Fruit fly (Drosophila melanogaster): ENCODE data around the gene Pldn.

Gene Pldn

dm6 chr3L:11716347-11716746 lies 25.1 kb upstream of the Pldn start:
- TF ChIP-seq cic (GFP tag; optimal IDR thresholded peaks at IDR 0.05): no peak
- no peak for TF ChIP-seq CG11617 (GFP tag; optimal IDR thresholded peaks at IDR 0.05)
- TF ChIP-seq CG1620 (GFP tag; optimal IDR thresholded peaks at IDR 0.05): no peak
- TF ChIP-seq CG7045 (GFP tag; optimal IDR thresholded peaks at IDR 0.05): no peak
- TF ChIP-seq Mnt (GFP tag; optimal IDR thresholded peaks at IDR 0.05): no peak

- TF ChIP-seq Crg-1 (GFP tag; optimal IDR thresholded peaks at IDR 0.05) (no peak), toe (GFP tag; optimal IDR thresholded peaks at IDR 0.05) (no peak), CG7045 (GFP tag; optimal IDR thresholded peaks at IDR 0.05) (no peak), tj (GFP tag; optimal IDR thresholded peaks at IDR 0.05) (no peak), ovo (GFP tag; optimal IDR thresholded peaks at IDR 0.05) (no peak), Clk (GFP tag; optimal IDR thresholded peaks at IDR 0.05) (no peak), CG1620 (GFP tag; optimal IDR thresholded peaks at IDR 0.05) (no peak), bab1 (GFP tag; optimal IDR thresholded peaks at IDR 0.05) (no peak), pad (GFP tag; optimal IDR thresholded peaks at IDR 0.05) (no peak), kay (GFP tag; ENCODE audit: borderline replicate concordance) (no peak), Mnt (GFP tag; optimal IDR thresholded peaks at IDR 0.05) (no peak), Hr96 (GFP tag; optimal IDR thresholded peaks at IDR 0.05) (no peak), CG7101 (tag; optimal IDR thresholded peaks at IDR 0.05) (no peak), CG33017 (tag; optimal IDR thresholded peaks at IDR 0.05) (no peak), CG11617 (GFP tag; optimal IDR thresholded peaks at IDR 0.05) (no peak)
Observed at dm6 chr3L:11715187-11715586, 24.0 kb upstream of the Pldn start, which contains the start of gene CG14132. Gene CG14132 (minus strand): TSS chr3L:11715285.

- TF ChIP-seq tj (GFP tag; optimal IDR thresholded peaks at IDR 0.05): no peak
- TF ChIP-seq Crg-1 (GFP tag; optimal IDR thresholded peaks at IDR 0.05): no peak
- no peak for TF ChIP-seq CG1620 (GFP tag; optimal IDR thresholded peaks at IDR 0.05)
- TF ChIP-seq CG5204 (GFP tag; optimal IDR thresholded peaks at IDR 0.05): no peak
- no peak for TF ChIP-seq cic (GFP tag; optimal IDR thresholded peaks at IDR 0.05)
- TF ChIP-seq Clk (GFP tag; optimal IDR thresholded peaks at IDR 0.05): no peak
- TF ChIP-seq CG33017 (tag; optimal IDR thresholded peaks at IDR 0.05): no peak
- no peak for TF ChIP-seq CG12768 (GFP tag; optimal IDR thresholded peaks at IDR 0.05)
- TF ChIP-seq CG11617 (GFP tag; optimal IDR thresholded peaks at IDR 0.05): no peak
Observed at dm6 chr3L:11712839-11713238, 21.6 kb upstream of the Pldn start.

dm6 chr3L:11711789-11712188 lies 20.6 kb upstream of the Pldn start:
- TF ChIP-seq Clk (GFP tag; optimal IDR thresholded peaks at IDR 0.05) (no peak), CG11617 (GFP tag; optimal IDR thresholded peaks at IDR 0.05) (no peak), CG12768 (GFP tag; optimal IDR thresholded peaks at IDR 0.05) (no peak), cnc (optimal IDR thresholded peaks at IDR 0.05) (no peak), pad (GFP tag; optimal IDR thresholded peaks at IDR 0.05) (no peak)

dm6 chr3L:11711059-11711628 lies 19.9 kb upstream of the Pldn start, which contains the start of gene crim:
Gene crim (minus strand): TSS chr3L:11711386.
- no peak for TF ChIP-seq cnc (optimal IDR thresholded peaks at IDR 0.05)
- no peak for TF ChIP-seq CG11617 (GFP tag; optimal IDR thresholded peaks at IDR 0.05)
- TF ChIP-seq CG14711 (tag; optimal IDR thresholded peaks at IDR 0.05): no peak
- TF ChIP-seq bab1 (GFP tag; optimal IDR thresholded peaks at IDR 0.05): peak; percentile 60
- no peak for TF ChIP-seq CG1620 (GFP tag; optimal IDR thresholded peaks at IDR 0.05)
- no peak for TF ChIP-seq CG5204 (GFP tag; optimal IDR thresholded peaks at IDR 0.05)
- TF ChIP-seq Crg-1 (GFP tag; optimal IDR thresholded peaks at IDR 0.05): peak; percentile 15
- no peak for TF ChIP-seq CG33017 (tag; optimal IDR thresholded peaks at IDR 0.05)
- peak; percentile 52 for TF ChIP-seq cic (GFP tag; optimal IDR thresholded peaks at IDR 0.05)
- TF ChIP-seq kay (GFP tag; ENCODE audit: borderline replicate concordance): no peak
- TF ChIP-seq CG7101 (tag; optimal IDR thresholded peaks at IDR 0.05): peak; percentile 18
- no peak for TF ChIP-seq ovo (GFP tag; optimal IDR thresholded peaks at IDR 0.05)
- peak; percentile 18 for TF ChIP-seq pad (GFP tag; optimal IDR thresholded peaks at IDR 0.05)
- no peak for TF ChIP-seq Hr96 (GFP tag; optimal IDR thresholded peaks at IDR 0.05)
- no peak for TF ChIP-seq CG12768 (GFP tag; optimal IDR thresholded peaks at IDR 0.05)
- no peak for TF ChIP-seq toe (GFP tag; optimal IDR thresholded peaks at IDR 0.05)
- TF ChIP-seq tj (GFP tag; optimal IDR thresholded peaks at IDR 0.05): no peak
- no peak for TF ChIP-seq CG7045 (GFP tag; optimal IDR thresholded peaks at IDR 0.05)
- TF ChIP-seq Clk (GFP tag; optimal IDR thresholded peaks at IDR 0.05): no peak
- TF ChIP-seq Mnt (GFP tag; optimal IDR thresholded peaks at IDR 0.05): peak; percentile 37

dm6 chr3L:11708633-11709116 lies 17.5 kb upstream of the Pldn start, which contains the start of the genes Ccdc56 and mtTFB1:
Gene Ccdc56 (plus strand): TSS chr3L:11708979.
Gene mtTFB1 (plus strand): TSS chr3L:11708979.
- TF ChIP-seq Hr96 (GFP tag; optimal IDR thresholded peaks at IDR 0.05): peak; percentile 3
- TF ChIP-seq Mnt (GFP tag; optimal IDR thresholded peaks at IDR 0.05): peak; percentile 50
- TF ChIP-seq CG7045 (GFP tag; optimal IDR thresholded peaks at IDR 0.05): no peak

- no peak for TF ChIP-seq kay (GFP tag; ENCODE audit: borderline replicate concordance)
- peak; percentile 54 for TF ChIP-seq CG12768 (GFP tag; optimal IDR thresholded peaks at IDR 0.05)
- TF ChIP-seq toe (GFP tag; optimal IDR thresholded peaks at IDR 0.05): no peak
- TF ChIP-seq Hr96 (GFP tag; optimal IDR thresholded peaks at IDR 0.05): no peak
- peak; percentile 35 for TF ChIP-seq CG11617 (GFP tag; optimal IDR thresholded peaks at IDR 0.05)
- TF ChIP-seq CG7045 (GFP tag; optimal IDR thresholded peaks at IDR 0.05): no peak
- TF ChIP-seq pad (GFP tag; optimal IDR thresholded peaks at IDR 0.05): peak; percentile 69
- TF ChIP-seq cic (GFP tag; optimal IDR thresholded peaks at IDR 0.05): peak; percentile 73
- TF ChIP-seq CG33017 (tag; optimal IDR thresholded peaks at IDR 0.05): no peak
- TF ChIP-seq tj (GFP tag; optimal IDR thresholded peaks at IDR 0.05): no peak
- no peak for TF ChIP-seq CG7101 (tag; optimal IDR thresholded peaks at IDR 0.05)
- TF ChIP-seq CG14711 (tag; optimal IDR thresholded peaks at IDR 0.05): no peak
- TF ChIP-seq bab1 (GFP tag; optimal IDR thresholded peaks at IDR 0.05): peak; percentile 77
Observed at dm6 chr3L:11707978-11708632, 16.9 kb upstream of the Pldn start, which contains the start of gene CG11658. Gene CG11658 (minus strand): TSS chr3L:11708553.

All from whole organism, adult.